Worm (Caenorhabditis elegans) whole organism, mixed stage, embryonic: ENCODE measurements around the gene ZK856.18.

Experiments
- elt-3 ChIP-seq: fragments of 150-350 bp; optimal IDR thresholded peaks from 2 replicates; lab custom pipeline; 2014; ENCODE audit warnings: missing biosample characterization, missing genetic modification characterization
- flh-1 ChIP-seq: fragments of 200-800 bp; sonication (Bioruptor generic); optimal IDR thresholded peaks from 2 replicates; lab custom pipeline; 2018; ENCODE audit warnings: mild to moderate bottlenecking, missing genetic modification characterization, moderate library complexity, missing compliant biosample characterization
- zip-8 ChIP-seq: fragments of 150-350 bp; optimal IDR thresholded peaks from 2 replicates; lab custom pipeline; 2014; ENCODE audit warnings: missing biosample characterization, missing genetic modification characterization

- TF ChIP-seq flh-1 (GFP tag; lab: Kevin White, UChicago): no peak
- TF ChIP-seq elt-3: no peak
- no peak for TF ChIP-seq zip-8
Measured at ce11 chrV:10154698-10155097, 31.1 kb downstream of the ZK856.18 start, which contains the start of gene srsx-29.
